Worm (Caenorhabditis elegans): ENCODE measurements around the gene C23H4.8.

DNA sequence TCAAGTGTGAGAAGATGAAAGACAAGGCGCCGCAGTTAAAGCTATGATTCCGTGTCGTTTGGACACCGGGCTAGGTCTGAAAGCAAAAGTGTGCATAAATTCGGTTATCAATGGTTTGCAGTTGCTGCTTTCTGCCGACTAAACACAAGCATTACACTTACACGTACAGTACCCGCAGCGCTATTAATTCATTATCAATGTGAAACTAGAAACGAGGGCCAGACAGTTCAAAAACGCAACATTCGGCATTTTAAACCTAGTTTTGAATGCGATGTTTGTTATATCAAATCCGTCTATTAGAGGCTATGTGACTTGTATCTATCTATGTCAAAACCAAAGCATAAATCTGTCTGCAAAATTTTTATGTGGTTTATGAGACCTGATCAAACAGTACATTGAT lies 43.1 kb upstream of the C23H4.8 start:
- TF ChIP-seq ceh-82 (tag; optimal IDR thresholded peaks at IDR 0.05) (no peak), unc-62 (GFP tag; optimal IDR thresholded peaks at IDR 0.05) (no peak), ama-1 (optimal IDR thresholded peaks at IDR 0.05) (no peak)
